Worm (Caenorhabditis elegans) whole organism, mixed stage, embryonic: ENCODE results near the gene fipr-18.
"Not testable (repeated sequence)": the region's sequence is repeated elsewhere in the genome, so short reads cannot be mapped to it uniquely, and the experiment has no call there.

ENCODE experiments used
- M03D4.4 ChIP-seq: sonication (generic microtip); optimal IDR thresholded peaks from 2 replicates; lab custom pipeline; 2017; ENCODE audit warnings: mild to moderate bottlenecking, missing genetic modification characterization, missing compliant biosample characterization
- bed-3 ChIP-seq: fragments of 200-800 bp; sonication (Bioruptor generic); optimal IDR thresholded peaks from 3 replicates; lab custom pipeline; 2018; ENCODE audit warnings: mild to moderate bottlenecking, missing genetic modification characterization, moderate library complexity, missing compliant biosample characterization
- blmp-1 ChIP-seq: fragments of 150-350 bp; optimal IDR thresholded peaks from 2 replicates; lab custom pipeline; 2014; ENCODE audit warnings: missing biosample characterization, missing genetic modification characterization
- ceh-39 ChIP-seq: fragments of 150-350 bp; optimal IDR thresholded peaks from 2 replicates; lab custom pipeline; 2014; ENCODE audit warnings: missing biosample characterization, missing genetic modification characterization
- ceh-43 ChIP-seq: fragments of 200-800 bp; sonication (Bioruptor generic); optimal IDR thresholded peaks from 2 replicates; lab custom pipeline; 2018; ENCODE audit warnings: mild to moderate bottlenecking, missing genetic modification characterization, moderate library complexity, missing compliant biosample characterization
- ceh-83 ChIP-seq: fragments of 200-800 bp; sonication (Bioruptor generic); optimal IDR thresholded peaks from 2 replicates; lab custom pipeline; 2018; ENCODE audit warnings: mild to moderate bottlenecking, missing genetic modification characterization, missing compliant biosample characterization
- ces-1 ChIP-seq: fragments of 150-350 bp; optimal IDR thresholded peaks from 2 replicates; lab custom pipeline; 2014; ENCODE audit warnings: missing biosample characterization, missing genetic modification reagents, missing genetic modification characterization
- drap-1 ChIP-seq: fragments of 200-800 bp; sonication (Bioruptor generic); optimal IDR thresholded peaks from 3 replicates; lab custom pipeline; 2018; ENCODE audit warnings: mild to moderate bottlenecking, missing genetic modification characterization, missing compliant biosample characterization
- elt-1 ChIP-seq: sonication (generic microtip); optimal IDR thresholded peaks from 2 replicates; lab custom pipeline; 2017; ENCODE audit warnings: missing genetic modification characterization, mild to moderate bottlenecking, missing compliant biosample characterization, antibody characterized with exemption, moderate library complexity, borderline replicate concordance; ENCODE audit not compliant: insufficient read depth
- elt-3 ChIP-seq: fragments of 150-350 bp; optimal IDR thresholded peaks from 2 replicates; lab custom pipeline; 2014; ENCODE audit warnings: missing biosample characterization, missing genetic modification characterization
- flh-1 ChIP-seq: fragments of 200-800 bp; sonication (Bioruptor generic); optimal IDR thresholded peaks from 2 replicates; lab custom pipeline; 2018; ENCODE audit warnings: mild to moderate bottlenecking, missing genetic modification characterization, moderate library complexity, missing compliant biosample characterization
- ham-2 ChIP-seq: fragments of 200-800 bp; sonication (Bioruptor generic); optimal IDR thresholded peaks from 2 replicates; lab custom pipeline; 2018; ENCODE audit warnings: mild to moderate bottlenecking, missing genetic modification characterization, missing compliant biosample characterization
- hlh-1 ChIP-seq: fragments of 150-350 bp; optimal IDR thresholded peaks from 2 replicates; lab custom pipeline; 2014; ENCODE audit warnings: missing biosample characterization, missing genetic modification reagents, missing genetic modification characterization
- lin-13 ChIP-seq: fragments of 150-350 bp; optimal IDR thresholded peaks from 2 replicates; lab custom pipeline; 2014; ENCODE audit warnings: missing biosample characterization, missing genetic modification characterization
- lin-32 ChIP-seq: fragments of 200-800 bp; sonication (Bioruptor generic); optimal IDR thresholded peaks from 2 replicates; lab custom pipeline; 2018; ENCODE audit warnings: mild to moderate bottlenecking, missing genetic modification characterization, missing compliant biosample characterization
- lsy-2 ChIP-seq: fragments of 150-350 bp; optimal IDR thresholded peaks from 2 replicates; lab custom pipeline; 2014; ENCODE audit warnings: missing biosample characterization, missing genetic modification characterization
- mab-5 ChIP-seq: fragments of 150-350 bp; optimal IDR thresholded peaks from 2 replicates; lab custom pipeline; 2014; ENCODE audit warnings: missing biosample characterization, missing genetic modification characterization
- mls-2 ChIP-seq: sonication (generic microtip); optimal IDR thresholded peaks from 2 replicates; lab custom pipeline; 2016; ENCODE audit warnings: mild to moderate bottlenecking, missing genetic modification characterization, moderate library complexity, missing compliant biosample characterization
- nhr-12 ChIP-seq: fragments of 150-350 bp; optimal IDR thresholded peaks from 2 replicates; lab custom pipeline; 2014; ENCODE audit warnings: missing biosample characterization, missing genetic modification characterization
- nhr-2 ChIP-seq: fragments of 150-350 bp; optimal IDR thresholded peaks from 2 replicates; lab custom pipeline; 2014; ENCODE audit warnings: missing biosample characterization, missing genetic modification characterization
- nhr-237 ChIP-seq: fragments of 150-350 bp; optimal IDR thresholded peaks from 2 replicates; lab custom pipeline; 2014; ENCODE audit warnings: missing biosample characterization, missing genetic modification characterization
- nhr-76 ChIP-seq: sonication (generic microtip); optimal IDR thresholded peaks from 2 replicates; lab custom pipeline; 2017; ENCODE audit warnings: missing biosample characterization, missing genetic modification characterization
- pha-4 ChIP-seq: fragments of 150-350 bp; optimal IDR thresholded peaks from 2 replicates; lab custom pipeline; 2018; ENCODE audit warnings: missing biosample characterization, missing genetic modification reagents, missing genetic modification characterization
- sem-2 ChIP-seq: fragments of 200-800 bp; sonication (Bioruptor generic); optimal IDR thresholded peaks from 2 replicates; lab custom pipeline; 2018; ENCODE audit warnings: mild to moderate bottlenecking, missing genetic modification characterization, missing compliant biosample characterization
- snpc-4 ChIP-seq: fragments of 150-350 bp; optimal IDR thresholded peaks from 2 replicates; lab custom pipeline; 2014; ENCODE audit warnings: missing biosample characterization, missing genetic modification characterization
- sptf-1 ChIP-seq: sonication (generic microtip); optimal IDR thresholded peaks from 2 replicates; lab custom pipeline; 2017; ENCODE audit warnings: mild to moderate bottlenecking, missing genetic modification characterization, moderate library complexity, missing compliant biosample characterization
- tbx-8 ChIP-seq: fragments of 200-800 bp; sonication (Bioruptor generic); optimal IDR thresholded peaks from 2 replicates; lab custom pipeline; 2018; ENCODE audit warnings: mild to moderate bottlenecking, missing genetic modification characterization, moderate library complexity, missing compliant biosample characterization
- unc-120 ChIP-seq: sonication (generic microtip); optimal IDR thresholded peaks from 2 replicates; lab custom pipeline; 2017; ENCODE audit warnings: missing genetic modification characterization, missing compliant biosample characterization; ENCODE audit not compliant: poor library complexity, severe bottlenecking
- unc-62 ChIP-seq: fragments of 150-350 bp; optimal IDR thresholded peaks from 2 replicates; lab custom pipeline; 2014; ENCODE audit warnings: missing biosample characterization, missing genetic modification reagents, missing genetic modification characterization
- zip-8 ChIP-seq: fragments of 150-350 bp; optimal IDR thresholded peaks from 2 replicates; lab custom pipeline; 2014; ENCODE audit warnings: missing biosample characterization, missing genetic modification characterization
- ztf-11 ChIP-seq: fragments of 150-350 bp; optimal IDR thresholded peaks from 2 replicates; lab custom pipeline; 2014; ENCODE audit warnings: missing biosample characterization, missing genetic modification characterization

Gene fipr-18

DNA sequence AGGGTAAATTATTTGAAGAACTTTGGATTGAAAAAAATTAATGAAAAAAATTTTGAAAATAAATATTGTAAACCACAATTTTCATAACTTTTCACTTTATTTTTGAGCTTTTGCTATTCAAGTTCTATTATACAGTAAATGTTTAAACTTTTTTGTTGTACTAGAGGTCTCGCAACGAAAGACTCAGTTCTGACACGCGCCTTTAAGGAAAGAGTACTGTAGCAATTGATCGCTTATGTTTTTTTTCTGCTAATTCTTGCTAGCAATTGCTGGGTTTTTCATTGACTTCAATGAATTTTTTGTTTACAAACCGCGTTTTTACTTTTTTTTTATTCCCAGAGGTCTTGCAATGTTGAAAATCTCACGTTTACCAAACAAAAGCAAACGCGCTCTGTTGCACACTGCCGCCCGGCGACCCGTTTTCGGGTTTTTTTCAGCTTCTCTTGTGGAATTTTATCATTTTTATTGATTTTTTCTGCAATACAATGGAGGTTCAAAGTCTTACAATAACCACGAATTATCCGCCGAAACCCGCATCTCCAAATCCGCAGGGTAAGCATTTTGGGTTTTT lies 4.4 kb downstream of the fipr-18 start, which contains the start of gene H14A12.3:
Gene H14A12.3 (plus strand): TSS at position 360 of the 571 bp plus-strand sequence.
- TF ChIP-seq drap-1 (GFP tag; lab: Kevin White, UChicago) (no peak), nhr-76 (no peak), blmp-1 (tag; lab: Kevin White, UChicago) (no peak), lin-13 (tag; lab: Kevin White, UChicago) (no peak), mls-2 (tag; lab: Kevin White, UChicago) (no peak), nhr-12 (no peak), bed-3 (GFP tag; lab: Kevin White, UChicago) (no peak), pha-4 (tag; lab: Kevin White, UChicago) (no peak), mab-5 (tag; lab: Kevin White, UChicago) (no peak), unc-62 (GFP tag; lab: Kevin White, UChicago) (no peak)

DNA sequence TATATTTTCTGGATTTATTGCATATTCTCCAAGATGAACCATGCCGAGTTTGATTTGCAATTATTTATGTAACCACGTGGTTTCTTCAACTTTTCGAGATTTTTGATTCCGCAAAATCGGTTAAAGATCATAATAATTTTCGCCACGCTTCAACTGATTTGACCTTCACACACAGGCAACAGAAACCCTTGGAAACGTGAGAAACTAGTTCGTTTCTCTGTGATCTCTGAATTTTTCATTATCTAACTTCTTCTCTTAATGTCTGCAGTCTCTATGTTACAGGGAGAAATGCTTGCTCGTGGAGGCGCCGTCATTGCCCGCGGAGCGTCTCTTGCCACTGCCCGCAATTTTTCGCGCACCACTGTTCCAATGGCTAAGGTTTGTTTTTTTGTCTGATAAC lies 6.2 kb downstream of the fipr-18 start, which contains the start of gene fum-1:
Gene fum-1 (plus strand): TSS at position 259 of the 400 bp plus-strand sequence.
- TF ChIP-seq ham-2 (GFP tag; lab: Kevin White, UChicago) (no peak), ces-1 (no peak), mab-5 (tag; lab: Kevin White, UChicago) (no peak), nhr-237 (tag; lab: Kevin White, UChicago) (peak; percentile 6), lin-32 (GFP tag; lab: Kevin White, UChicago) (no peak), tbx-8 (GFP tag; lab: Kevin White, UChicago) (no peak)

ce11 chrIII:7468980-7469379 lies 9.9 kb downstream of the fipr-18 start, which contains the start of gene H14A12.5:
Gene H14A12.5 (minus strand): TSS chrIII:7469080.
- not testable (repeated sequence) for TF ChIP-seq sptf-1 (tag; lab: Kevin White, UChicago); nhr-76; nhr-237 (tag; lab: Kevin White, UChicago)

DNA sequence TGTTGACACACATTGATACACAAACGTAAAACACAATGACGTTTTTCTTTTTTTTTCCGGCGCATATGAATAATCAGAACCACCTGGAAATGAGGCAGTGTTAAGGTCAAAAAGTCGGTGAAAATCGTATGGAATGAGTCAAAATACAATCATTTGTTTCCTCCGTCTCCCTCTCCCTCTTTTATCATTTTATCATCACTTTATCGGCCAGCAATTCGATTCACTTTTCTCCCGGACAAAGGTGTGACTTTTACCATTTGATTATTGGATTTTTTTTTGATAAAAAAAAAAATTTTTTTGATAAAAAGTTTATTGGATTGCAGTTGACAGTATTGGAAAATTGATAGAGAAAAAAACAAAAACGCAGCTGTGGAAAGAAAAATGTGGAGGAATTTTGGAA lies 19.8 kb downstream of the fipr-18 start:
- TF ChIP-seq elt-1 (tag; lab: Kevin White, UChicago) (no peak), unc-62 (GFP tag; lab: Kevin White, UChicago) (no peak), lsy-2 (tag; lab: Kevin White, UChicago) (no peak), unc-120 (tag; lab: Kevin White, UChicago) (no peak), nhr-76 (no peak), nhr-2 (tag; lab: Kevin White, UChicago) (no peak), mab-5 (tag; lab: Kevin White, UChicago) (no peak), ztf-11 (no peak), mls-2 (tag; lab: Kevin White, UChicago) (no peak), ces-1 (no peak), pha-4 (tag; lab: Kevin White, UChicago) (no peak), ceh-39 (no peak), M03D4.4 (tag; lab: Kevin White, UChicago) (no peak), elt-3 (tag; lab: Kevin White, UChicago) (no peak), snpc-4 (no peak), blmp-1 (tag; lab: Kevin White, UChicago) (no peak), sem-2 (GFP tag; lab: Kevin White, UChicago) (no peak), nhr-237 (tag; lab: Kevin White, UChicago) (no peak), ceh-43 (GFP tag; lab: Kevin White, UChicago) (no peak), zip-8 (no peak)

- no peak for TF ChIP-seq snpc-4
- no peak for TF ChIP-seq nhr-237 (tag; lab: Kevin White, UChicago)
- no peak for TF ChIP-seq sem-2 (GFP tag; lab: Kevin White, UChicago)
- TF ChIP-seq tbx-8 (GFP tag; lab: Kevin White, UChicago) = no peak
- TF ChIP-seq nhr-2 (tag; lab: Kevin White, UChicago) = no peak
- no peak for TF ChIP-seq hlh-1 (tag; lab: Kevin White, UChicago)
- TF ChIP-seq ceh-83 (GFP tag; lab: Kevin White, UChicago) = no peak
- TF ChIP-seq elt-1 (tag; lab: Kevin White, UChicago) = no peak
- no peak for TF ChIP-seq mls-2 (tag; lab: Kevin White, UChicago)
- no peak for TF ChIP-seq ham-2 (GFP tag; lab: Kevin White, UChicago)
- no peak for TF ChIP-seq unc-120 (tag; lab: Kevin White, UChicago)
- TF ChIP-seq flh-1 (GFP tag; lab: Kevin White, UChicago) = no peak
- TF ChIP-seq ces-1 = no peak
These were observed 25.6 kb downstream of the fipr-18 start for ce11 chrIII:7484765-7485164.
